Worm (Caenorhabditis elegans): Measurements from ENCODE around the gene K04C1.5.

K04C1.5 gene

ce11 chrX:14247436-14248103 lies at the start of gene K04C1.5:
TSS of gene K04C1.5 (plus strand) at chrX:14248053.
- TF ChIP-seq ceh-14 (tag; optimal IDR thresholded peaks at IDR 0.05) (no peak), ceh-34 (tag; optimal IDR thresholded peaks at IDR 0.05) (no peak), Y22D7AL.16 (tag; optimal IDR thresholded peaks at IDR 0.05) (no peak), dmd-4 (tag; optimal IDR thresholded peaks at IDR 0.05; ENCODE audit: borderline replicate concordance) (no peak), odd-2 (tag; optimal IDR thresholded peaks at IDR 0.05) (no peak), unc-55 (GFP tag; optimal IDR thresholded peaks at IDR 0.05) (no peak), ceh-18 (tag; optimal IDR thresholded peaks at IDR 0.05) (no peak), nhr-232 (tag; optimal IDR thresholded peaks at IDR 0.05) (no peak), sdc-2 (tag; optimal IDR thresholded peaks at IDR 0.05) (no peak), pqm-1 (tag; optimal IDR thresholded peaks at IDR 0.05) (no peak), pax-1 (tag; optimal IDR thresholded peaks at IDR 0.05) (no peak), fkh-6 (tag; optimal IDR thresholded peaks at IDR 0.05) (no peak)

- TF ChIP-seq ceh-14 (tag; optimal IDR thresholded peaks at IDR 0.05) (no peak), pax-1 (tag; optimal IDR thresholded peaks at IDR 0.05) (no peak), nhr-11 (tag; optimal IDR thresholded peaks at IDR 0.05) (no peak)
Measured at ce11 chrX:14206321-14206720, 41.5 kb upstream of the K04C1.5 start.

ce11 chrX:14207942-14208341 lies 39.9 kb upstream of the K04C1.5 start, which contains the start of gene ceh-37:
TSS of gene ceh-37 (minus strand) at chrX:14208000.
- TF ChIP-seq elt-2 (tag; optimal IDR thresholded peaks at IDR 0.05) (peak; percentile 75), pat-9 (tag; optimal IDR thresholded peaks at IDR 0.05) (no peak)

ce11 chrX:14213314-14213713 lies 34.5 kb upstream of the K04C1.5 start:
- TF ChIP-seq elt-4 (tag; optimal IDR thresholded peaks at IDR 0.05) (no peak), mec-3 (tag; optimal IDR thresholded peaks at IDR 0.05; ENCODE audit: borderline replicate concordance) (no peak), nhr-232 (tag; optimal IDR thresholded peaks at IDR 0.05) (no peak), nhr-11 (tag; optimal IDR thresholded peaks at IDR 0.05) (no peak), C38D4.7 (GFP tag; optimal IDR thresholded peaks at IDR 0.05) (no peak), zip-5 (tag; optimal IDR thresholded peaks at IDR 0.05) (no peak), hlh-8 (tag; optimal IDR thresholded peaks at IDR 0.05) (no peak), ceh-31 (tag; optimal IDR thresholded peaks at IDR 0.05) (no peak), tbx-7 (tag; optimal IDR thresholded peaks at IDR 0.05) (no peak), ceh-24 (tag; optimal IDR thresholded peaks at IDR 0.05) (no peak), dve-1 (tag; optimal IDR thresholded peaks at IDR 0.05) (no peak)

- TF ChIP-seq elt-2 (tag; optimal IDR thresholded peaks at IDR 0.05) (peak; percentile 85), ceh-19 (GFP tag; optimal IDR thresholded peaks at IDR 0.05) (no peak)
Measured at ce11 chrX:14214520-14215023, 33.3 kb upstream of the K04C1.5 start, which contains the start of gene K06G5.1. TSS of gene K06G5.1 (plus strand) at chrX:14214973.

- TF ChIP-seq lin-11 (tag; optimal IDR thresholded peaks at IDR 0.05) (no peak), Y22D7AL.16 (tag; optimal IDR thresholded peaks at IDR 0.05) (no peak), tbx-7 (tag; optimal IDR thresholded peaks at IDR 0.05) (no peak), elt-4 (tag; optimal IDR thresholded peaks at IDR 0.05) (no peak), unc-55 (GFP tag; optimal IDR thresholded peaks at IDR 0.05) (no peak), ceh-48 (tag; optimal IDR thresholded peaks at IDR 0.05) (no peak), unc-42 (tag; optimal IDR thresholded peaks at IDR 0.05) (no peak), hlh-15 (tag; optimal IDR thresholded peaks at IDR 0.05) (no peak), pax-1 (tag; optimal IDR thresholded peaks at IDR 0.05) (no peak), ttx-3 (tag; optimal IDR thresholded peaks at IDR 0.05) (no peak), eyg-1 (tag; optimal IDR thresholded peaks at IDR 0.05) (no peak), ceh-2 (tag; optimal IDR thresholded peaks at IDR 0.05) (no peak)
Measured at ce11 chrX:14223156-14223555, 24.7 kb upstream of the K04C1.5 start, which contains the start of gene K06G5.3. TSS of gene K06G5.3 (minus strand) at chrX:14223256.

Data from whole organism, late embryonic.